Fruit fly (Drosophila melanogaster) whole organism, embryonic: ENCODE measurements around the gene Rgl.

Experiments used
- CG10979 ChIP-seq: fragments of 200-800 bp; sonication (Bioruptor generic); optimal IDR thresholded peaks from 2 replicates; lab custom pipeline; 2018; ENCODE audit warnings: missing biosample characterization, mild to moderate bottlenecking, missing genetic modification characterization, moderate library complexity
- CG11247 ChIP-seq: fragments of 200-800 bp; sonication (Bioruptor generic); IDR thresholded peaks from 2 replicates; pipeline ENCODE4 v1.3.6; 2022; ENCODE audit warnings: missing biosample characterization, missing genetic modification characterization
- CG1233 ChIP-seq: fragments of 200-800 bp; sonication (Bioruptor generic); optimal IDR thresholded peaks from 4 replicates; lab custom pipeline; 2018; ENCODE audit warnings: missing biosample characterization, mild to moderate bottlenecking, missing genetic modification characterization
- CG13123 ChIP-seq: fragments of 200-800 bp; sonication (Bioruptor generic); optimal IDR thresholded peaks from 2 replicates; lab custom pipeline; 2016; ENCODE audit warnings: missing biosample characterization, missing genetic modification characterization
- CG15601 ChIP-seq: fragments of 200-800 bp; sonication (Bioruptor generic); optimal IDR thresholded peaks from 3 replicates; lab custom pipeline; 2019; ENCODE audit warnings: missing biosample characterization, mild to moderate bottlenecking, missing genetic modification characterization, moderate library complexity
- CG1602 ChIP-seq: fragments of 200-800 bp; sonication (Bioruptor generic); optimal IDR thresholded peaks from 3 replicates; lab custom pipeline; 2016; ENCODE audit warnings: missing biosample characterization, missing genetic modification characterization
- CG17361 ChIP-seq: fragments of 200-800 bp; sonication (Bioruptor generic); IDR thresholded peaks from 3 replicates; pipeline ENCODE4 v1.3.6; 2022; ENCODE audit warnings: missing biosample characterization, missing genetic modification characterization
- CG17385 ChIP-seq: fragments of 200-800 bp; sonication (Bioruptor generic); optimal IDR thresholded peaks from 3 replicates; lab custom pipeline; 2018; ENCODE audit warnings: missing biosample characterization, mild to moderate bottlenecking, missing genetic modification characterization
- CG18599 ChIP-seq: fragments of 200-800 bp; sonication (Bioruptor generic); optimal IDR thresholded peaks from 3 replicates; lab custom pipeline; 2017; ENCODE audit warnings: missing biosample characterization, missing genetic modification characterization, mild to moderate bottlenecking, moderate library complexity, missing genetic modification reagents
- CG2678 ChIP-seq: fragments of 200-800 bp; sonication (Bioruptor generic); optimal IDR thresholded peaks from 3 replicates; lab custom pipeline; 2019; ENCODE audit warnings: missing biosample characterization, mild to moderate bottlenecking, missing genetic modification characterization, moderate library complexity
- CG30403 ChIP-seq: fragments of 200-800 bp; sonication (Bioruptor generic); optimal IDR thresholded peaks from 3 replicates; lab custom pipeline; 2016; ENCODE audit warnings: missing biosample characterization, missing genetic modification characterization
- CG3847 ChIP-seq: fragments of 200-800 bp; sonication (Bioruptor generic); IDR thresholded peaks from 2 replicates; pipeline ENCODE4 v1.3.6; 2022; ENCODE audit warnings: missing biosample characterization, missing genetic modification characterization
- CG4282 ChIP-seq: fragments of 200-800 bp; sonication (Bioruptor generic); optimal IDR thresholded peaks from 2 replicates; lab custom pipeline; 2016; ENCODE audit warnings: missing biosample characterization, missing genetic modification characterization
- CG4617 ChIP-seq: fragments of 200-800 bp; sonication (Bioruptor generic); optimal IDR thresholded peaks from 3 replicates; lab custom pipeline; 2016; ENCODE audit warnings: missing biosample characterization, missing genetic modification characterization, borderline replicate concordance
- CG4730 ChIP-seq: fragments of 200-800 bp; sonication (Bioruptor generic); IDR thresholded peaks from 2 replicates; pipeline ENCODE4 v1.3.6; 2022; ENCODE audit warnings: missing biosample characterization, missing genetic modification characterization
- CG6654 ChIP-seq: fragments of 200-800 bp; sonication (Bioruptor generic); optimal IDR thresholded peaks from 2 replicates; lab custom pipeline; 2017; ENCODE audit warnings: missing biosample characterization, mild to moderate bottlenecking, missing genetic modification characterization
- CG7928 ChIP-seq: fragments of 200-800 bp; sonication (Bioruptor generic); optimal IDR thresholded peaks from 2 replicates; lab custom pipeline; 2017; ENCODE audit warnings: missing biosample characterization, mild to moderate bottlenecking, missing genetic modification characterization
- CG8944 ChIP-seq: fragments of 200-800 bp; sonication (Bioruptor generic); optimal IDR thresholded peaks from 3 replicates; lab custom pipeline; 2016; ENCODE audit warnings: missing biosample characterization, missing genetic modification characterization
- CoRest ChIP-seq: fragments of 200-800 bp; sonication (Bioruptor generic); optimal IDR thresholded peaks from 3 replicates; lab custom pipeline; 2018; ENCODE audit warnings: missing biosample characterization, mild to moderate bottlenecking, missing genetic modification characterization, moderate library complexity
- Dbx ChIP-seq: fragments of 200-800 bp; sonication (Bioruptor generic); IDR thresholded peaks from 3 replicates; pipeline ENCODE4 v1.3.6; 2022; ENCODE audit warnings: missing biosample characterization, missing genetic modification characterization
- Dek ChIP-seq: fragments of 200-800 bp; sonication (Bioruptor generic); optimal IDR thresholded peaks from 3 replicates; lab custom pipeline; 2019; ENCODE audit warnings: missing biosample characterization, mild to moderate bottlenecking, missing genetic modification characterization, moderate library complexity
- Ets97D ChIP-seq: fragments of 200-800 bp; sonication (Bioruptor generic); optimal IDR thresholded peaks from 3 replicates; lab custom pipeline; 2016; ENCODE audit warnings: missing biosample characterization, missing genetic modification characterization
- Mad ChIP-seq: fragments of 200-800 bp; sonication (Bioruptor generic); optimal IDR thresholded peaks from 2 replicates; lab custom pipeline; 2016; ENCODE audit warnings: missing biosample characterization, missing genetic modification characterization
- Mes4 ChIP-seq: fragments of 200-800 bp; sonication (Bioruptor generic); optimal IDR thresholded peaks from 2 replicates; lab custom pipeline; 2016; ENCODE audit warnings: missing biosample characterization, missing genetic modification characterization
- PHDP ChIP-seq: fragments of 200-800 bp; sonication (Bioruptor generic); optimal IDR thresholded peaks from 3 replicates; lab custom pipeline; 2018; ENCODE audit warnings: missing biosample characterization, mild to moderate bottlenecking, missing genetic modification characterization, moderate library complexity
- Rfx ChIP-seq: fragments of 200-800 bp; sonication (Bioruptor generic); IDR thresholded peaks from 2 replicates; pipeline ENCODE4 v1.3.6; 2022; ENCODE audit warnings: missing biosample characterization, missing genetic modification characterization
- Xrp1 ChIP-seq: fragments of 200-800 bp; sonication (Bioruptor generic); IDR thresholded peaks from 2 replicates; pipeline ENCODE4 v1.3.6; 2022; ENCODE audit warnings: missing biosample characterization, missing genetic modification characterization
- az2 ChIP-seq: fragments of 200-800 bp; sonication (Bioruptor generic); optimal IDR thresholded peaks from 3 replicates; lab custom pipeline; 2016; ENCODE audit warnings: missing biosample characterization, missing genetic modification characterization
- chif ChIP-seq, 2 experiments: fragments of 200-800 bp; sonication (Bioruptor generic); optimal IDR thresholded peaks; 3 replicates each; lab custom pipeline; 2016; ENCODE audit warnings: missing biosample characterization in 2 of 2, missing genetic modification characterization in 2 of 2
- crp ChIP-seq, 2 experiments: fragments of 200-800 bp; sonication (Bioruptor generic); optimal IDR thresholded peaks; 2 replicates in 1 of 2; 3 replicates in 1 of 2; lab custom pipeline; 2017; ENCODE audit warnings: missing biosample characterization in 2 of 2, missing genetic modification characterization in 2 of 2, mild to moderate bottlenecking in 1 of 2, moderate library complexity in 1 of 2
- cwo ChIP-seq: fragments of 200-800 bp; sonication (Bioruptor generic); optimal IDR thresholded peaks from 3 replicates; lab custom pipeline; 2017; ENCODE audit warnings: missing biosample characterization, missing genetic modification characterization, mild to moderate bottlenecking, moderate library complexity, missing genetic modification reagents
- dmrt11E ChIP-seq: fragments of 200-800 bp; sonication (Bioruptor generic); optimal IDR thresholded peaks from 3 replicates; lab custom pipeline; 2018; ENCODE audit warnings: missing biosample characterization, mild to moderate bottlenecking, missing genetic modification characterization, moderate library complexity
- fd102C ChIP-seq: fragments of 200-800 bp; sonication (Bioruptor generic); optimal IDR thresholded peaks from 2 replicates; lab custom pipeline; 2018; ENCODE audit warnings: missing biosample characterization, mild to moderate bottlenecking, missing genetic modification characterization, moderate library complexity
- fu2 ChIP-seq: fragments of 200-800 bp; sonication (Bioruptor generic); optimal IDR thresholded peaks from 2 replicates; lab custom pipeline; 2016; ENCODE audit warnings: missing biosample characterization, missing genetic modification characterization
- gt ChIP-seq: fragments of 200-800 bp; sonication (Bioruptor generic); IDR thresholded peaks from 2 replicates; pipeline ENCODE4 v1.3.6; 2022; ENCODE audit warnings: missing biosample characterization, missing genetic modification characterization
- hb ChIP-seq: fragments of 200-800 bp; sonication (Bioruptor generic); IDR thresholded peaks from 3 replicates; pipeline ENCODE4 v1.3.6; 2022; ENCODE audit warnings: missing biosample characterization, missing genetic modification characterization; ENCODE audit not compliant: partially characterized antibody
- jigr1 ChIP-seq: fragments of 200-800 bp; sonication (Bioruptor generic); IDR thresholded peaks from 3 replicates; pipeline ENCODE4 v1.3.6; 2022; ENCODE audit warnings: missing biosample characterization, missing genetic modification characterization
- lbe ChIP-seq: fragments of 200-800 bp; sonication (Bioruptor generic); optimal IDR thresholded peaks from 2 replicates; lab custom pipeline; 2016; ENCODE audit warnings: missing biosample characterization, mild to moderate bottlenecking, missing genetic modification characterization
- lilli ChIP-seq: fragments of 200-800 bp; sonication (Bioruptor generic); optimal IDR thresholded peaks from 3 replicates; lab custom pipeline; 2016; ENCODE audit warnings: missing biosample characterization, missing genetic modification characterization
- odd ChIP-seq: fragments of 200-800 bp; sonication (Bioruptor generic); optimal IDR thresholded peaks from 2 replicates; lab custom pipeline; 2017; ENCODE audit warnings: missing biosample characterization, mild to moderate bottlenecking, missing genetic modification characterization
- phol ChIP-seq: fragments of 200-800 bp; sonication (Bioruptor generic); optimal IDR thresholded peaks from 3 replicates; lab custom pipeline; 2018; ENCODE audit warnings: missing biosample characterization, mild to moderate bottlenecking, missing genetic modification characterization, moderate library complexity
- pnt ChIP-seq: fragments of 200-800 bp; sonication (Bioruptor generic); optimal IDR thresholded peaks from 3 replicates; lab custom pipeline; 2016; ENCODE audit warnings: missing biosample characterization, missing genetic modification characterization
- slbo ChIP-seq: fragments of 200-800 bp; sonication (Bioruptor generic); IDR thresholded peaks from 2 replicates; pipeline ENCODE4 v1.3.6; 2022; ENCODE audit warnings: missing biosample characterization, missing genetic modification characterization
- slp2 ChIP-seq: fragments of 200-800 bp; sonication (Bioruptor generic); optimal IDR thresholded peaks from 2 replicates; lab custom pipeline; 2016; ENCODE audit warnings: missing biosample characterization, missing genetic modification characterization
- tin ChIP-seq: fragments of 200-800 bp; sonication (Bioruptor generic); optimal IDR thresholded peaks from 3 replicates; lab custom pipeline; 2016; ENCODE audit warnings: missing biosample characterization, missing genetic modification characterization
- unc-4 ChIP-seq: fragments of 200-800 bp; sonication (Bioruptor generic); IDR thresholded peaks from 2 replicates; pipeline ENCODE4 v1.3.6; 2022; ENCODE audit warnings: missing biosample characterization, missing genetic modification characterization; ENCODE audit not compliant: partially characterized antibody
- zen ChIP-seq: fragments of 200-800 bp; sonication (Bioruptor generic); optimal IDR thresholded peaks from 3 replicates; lab custom pipeline; 2018; ENCODE audit warnings: missing biosample characterization, mild to moderate bottlenecking, missing genetic modification characterization, moderate library complexity
- zfh1 ChIP-seq: fragments of 200-800 bp; sonication (Bioruptor generic); IDR thresholded peaks from 3 replicates; pipeline ENCODE4 v1.3.6; 2022; ENCODE audit warnings: missing biosample characterization, missing genetic modification characterization

Rgl gene

DNA sequence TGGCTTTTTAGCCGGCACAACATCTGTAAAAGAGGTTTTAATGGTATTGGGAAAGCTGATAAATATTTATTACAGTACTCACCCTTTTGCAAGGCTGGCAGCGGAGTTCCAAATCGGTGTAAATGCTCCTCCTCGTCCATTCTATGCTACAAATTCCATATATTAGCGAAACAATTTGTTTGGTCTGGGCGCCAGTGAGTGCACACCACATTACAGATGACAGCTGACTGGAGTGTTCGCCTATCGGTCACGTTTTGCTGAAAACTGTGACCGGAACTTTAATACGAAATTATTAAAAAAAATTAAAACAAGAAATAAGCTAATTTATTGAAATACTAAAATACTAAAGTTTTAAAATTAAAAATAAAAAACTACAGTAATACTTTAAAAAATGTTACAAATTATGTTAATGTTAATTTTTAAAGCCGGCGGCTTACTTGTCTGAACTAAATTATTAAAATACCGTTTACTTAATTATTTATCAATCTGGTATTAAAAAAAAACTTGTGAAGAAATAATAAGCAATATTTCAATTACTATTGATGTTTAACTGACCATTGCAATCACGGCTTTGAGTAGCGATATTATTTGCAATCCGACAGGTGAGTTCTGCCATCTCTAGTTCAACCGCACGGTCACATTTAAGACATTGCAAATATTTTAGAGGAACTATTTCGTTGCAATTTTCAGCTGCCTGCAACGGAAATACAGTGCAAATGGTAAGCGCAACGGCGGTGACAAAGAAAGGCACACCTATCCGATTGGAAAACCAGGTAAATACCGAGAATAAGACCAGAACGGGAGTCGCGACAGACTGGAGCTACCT lies 3.8 kb upstream of the Rgl start, which contains the start of the genes CG8833 and DCTN1-p150 (continued):
- TF ChIP-seq lbe (GFP tag; lab: Kevin White, UChicago) (no peak), dmrt11E (tag; lab: Kevin White, UChicago) (peak; percentile 35), odd (GFP tag; lab: Kevin White, UChicago) (peak; percentile 41), az2 (peak; percentile 34), CG11247 (GFP tag; lab: Robert Waterston, UW) (no peak), PHDP (tag; lab: Kevin White, UChicago) (peak; percentile 31), CG18599 (no peak), CG8944 (GFP tag; lab: Kevin White, UChicago) (peak; percentile 33), slbo (GFP tag; lab: Robert Waterston, UW) (peak; percentile 80), Mes4 (GFP tag; lab: Kevin White, UChicago) (no peak), zen (no peak), CG4282 (GFP tag; lab: Kevin White, UChicago) (no peak), CoRest (peak; percentile 71), phol (tag; lab: Kevin White, UChicago) (peak; percentile 39), crp (GFP tag; optimal IDR thresholded peaks at IDR 0.05; lab: Kevin White, UChicago) (peak; percentile 33 to 85), Xrp1 (GFP tag; lab: Robert Waterston, UW) (0 out of 2 replicates have a peak, but pooled peaks have one; percentile 16), Mad (GFP tag; lab: Kevin White, UChicago) (peak; percentile 9), CG4617 (peak; percentile 71), CG15601 (tag; lab: Kevin White, UChicago) (peak; percentile 13), cwo (GFP tag; lab: Kevin White, UChicago) (no peak), Dek (tag; lab: Kevin White, UChicago) (peak; percentile 23), CG1602 (GFP tag; lab: Kevin White, UChicago) (peak; percentile 44), CG10979 (no peak), chif (GFP tag; optimal IDR thresholded peaks at IDR 0.05; lab: Kevin White, UChicago) (peak in 1 of 2 experiments; percentile 3), CG17361 (GFP tag; lab: Robert Waterston, UW) (peak; percentile 72), CG6654 (no peak), CG13123 (peak; percentile 29), unc-4 (GFP tag; lab: Robert Waterston, UW) (peak; percentile 43; the same call in 1 of the 2 replicates), CG30403 (GFP tag; lab: Kevin White, UChicago) (peak; percentile 59), CG4730 (GFP tag; lab: Robert Waterston, UW) (no peak), slp2 (GFP tag; lab: Kevin White, UChicago) (peak; percentile 10), Rfx (GFP tag; lab: Robert Waterston, UW) (peak; percentile 69), hb (GFP tag; lab: Robert Waterston, UW) (no peak), gt (no peak), jigr1 (GFP tag; lab: Robert Waterston, UW) (no peak), zfh1 (GFP tag; lab: Robert Waterston, UW) (0 out of 3 replicates have a peak, but pooled peaks have one; percentile 10), Ets97D (GFP tag; lab: Kevin White, UChicago) (peak; percentile 21), Dbx (GFP tag; lab: Robert Waterston, UW) (0 out of 3 replicates have a peak, but pooled peaks have one; percentile 16), fu2 (GFP tag; lab: Kevin White, UChicago) (peak; percentile 42), CG3847 (peak; percentile 39; the same call in 1 of the 2 replicates), CG1233 (GFP tag; lab: Kevin White, UChicago) (no peak), tin (GFP tag; lab: Kevin White, UChicago) (peak; percentile 60), pnt (GFP tag; lab: Kevin White, UChicago) (peak; percentile 15), lilli (GFP tag; lab: Kevin White, UChicago) (peak; percentile 74), CG7928 (no peak), CG2678 (tag; lab: Kevin White, UChicago) (no peak), fd102C (GFP tag; lab: Kevin White, UChicago) (no peak), CG17385 (GFP tag; lab: Kevin White, UChicago) (peak; percentile 36)
